Worm (Caenorhabditis elegans) whole organism, early embryonic: ENCODE data around the gene grp-1.

Experiments
- B0310.2 ChIP-seq: sonication (generic microtip); optimal IDR thresholded peaks from 2 replicates; lab custom pipeline; 2016; ENCODE audit warnings: mild to moderate bottlenecking, missing genetic modification characterization, missing compliant biosample characterization
- F13C5.2 ChIP-seq: sonication (generic microtip); optimal IDR thresholded peaks from 2 replicates; lab custom pipeline; 2017; ENCODE audit warnings: mild to moderate bottlenecking, missing genetic modification characterization, inconsistent platforms, missing compliant biosample characterization
- aly-1 ChIP-seq: sonication (generic microtip); optimal IDR thresholded peaks from 2 replicates; lab custom pipeline; 2016; ENCODE audit warnings: missing genetic modification characterization, missing compliant biosample characterization
- ama-1 ChIP-seq: fragments of 150-350 bp; optimal IDR thresholded peaks from 2 replicates; lab custom pipeline; 2014
- ceh-13 ChIP-seq: fragments of 200-800 bp; sonication (Bioruptor generic); optimal IDR thresholded peaks from 2 replicates; lab custom pipeline; 2018; ENCODE audit warnings: mild to moderate bottlenecking, missing genetic modification characterization, missing compliant biosample characterization
- ceh-36 ChIP-seq: sonication (generic microtip); optimal IDR thresholded peaks from 2 replicates; lab custom pipeline; 2016; ENCODE audit warnings: missing genetic modification characterization, inconsistent platforms, missing compliant biosample characterization
- pes-1 ChIP-seq: fragments of 200-800 bp; sonication (Bioruptor generic); IDR thresholded peaks from 2 replicates; pipeline ENCODE4 v1.3.6; 2022; ENCODE audit warnings: missing genetic modification reagents, missing genetic modification characterization, missing compliant biosample characterization
- scrt-1 ChIP-seq: fragments of 200-800 bp; sonication (Bioruptor generic); IDR thresholded peaks from 2 replicates; pipeline ENCODE4 v1.3.6; 2022; ENCODE audit warnings: missing genetic modification characterization, missing compliant biosample characterization
- tbx-11 ChIP-seq: fragments of 200-800 bp; sonication (Bioruptor generic); IDR thresholded peaks from 2 replicates; pipeline ENCODE4 v1.3.6; 2022; ENCODE audit warnings: missing genetic modification characterization, missing compliant biosample characterization
- tbx-37 ChIP-seq: fragments of 200-800 bp; sonication (Bioruptor generic); conservative IDR thresholded peaks from 2 replicates; pipeline ENCODE4 v1.3.6; 2022; ENCODE audit warnings: missing genetic modification reagents, missing genetic modification characterization, missing compliant biosample characterization

ce11 chrIII:8036050-8036449 lies 49.5 kb upstream of the grp-1 start:
- TF ChIP-seq ama-1 (lab: Kevin White, UChicago) = no peak
- no peak for TF ChIP-seq B0310.2 (tag; lab: Kevin White, UChicago)
- no peak for TF ChIP-seq ceh-13 (GFP tag; lab: Kevin White, UChicago)
- no peak for TF ChIP-seq tbx-37 (GFP tag; lab: Robert Waterston, UW)
- no peak for TF ChIP-seq aly-1
- no peak for TF ChIP-seq F13C5.2 (tag; lab: Kevin White, UChicago)
- no peak for TF ChIP-seq tbx-11
- no peak for TF ChIP-seq scrt-1 (GFP tag; lab: Robert Waterston, UW)
- TF ChIP-seq pes-1 (GFP tag; lab: Robert Waterston, UW) = no peak
- no peak for TF ChIP-seq ceh-36
